Fruit fly (Drosophila melanogaster): ENCODE data around the gene Polr3D.

Gene Polr3D

dm6 chr3L:18077649-18078417, 31.5 kb downstream of the Polr3D start (continued):
- TF ChIP-seq bcd (GFP tag; optimal IDR thresholded peaks at IDR 0.05) (peak; percentile 10), CG14710 (tag; optimal IDR thresholded peaks at IDR 0.05) (peak; percentile 53), trem (tag; optimal IDR thresholded peaks at IDR 0.05) (no peak), CG8089 (GFP tag; optimal IDR thresholded peaks at IDR 0.05) (no peak), CG10654 (GFP tag; optimal IDR thresholded peaks at IDR 0.05) (no peak), dmrt11E (tag; optimal IDR thresholded peaks at IDR 0.05) (peak; percentile 15), crol (GFP tag; IDR thresholded peaks at IDR 0.05) (no peak; the same call in 1 of the 2 replicates), dpn (GFP tag; optimal IDR thresholded peaks at IDR 0.05) (no peak), sob (GFP tag; IDR thresholded peaks at IDR 0.05) (no peak), Sox100B (GFP tag; optimal IDR thresholded peaks at IDR 0.05) (peak; percentile 69), nmo (GFP tag; optimal IDR thresholded peaks at IDR 0.05) (peak; percentile 58), lmd (GFP tag; IDR thresholded peaks at IDR 0.05) (no peak; the same call in 1 of the 2 replicates), Hmx (GFP tag; optimal IDR thresholded peaks at IDR 0.05) (no peak), az2 (GFP tag; optimal IDR thresholded peaks at IDR 0.05) (peak; percentile 26), Doc2 (GFP tag; IDR thresholded peaks at IDR 0.05) (no peak), CG8388 (GFP tag; optimal IDR thresholded peaks at IDR 0.05) (peak; percentile 36), tap (tag; optimal IDR thresholded peaks at IDR 0.05) (peak; percentile 8), CG14014 (GFP tag; IDR thresholded peaks at IDR 0.05) (0 out of 2 replicates have a peak, but pooled peaks have one; percentile 6), CG15073 (GFP tag; optimal IDR thresholded peaks at IDR 0.05) (no peak), CG6175 (GFP tag; IDR thresholded peaks at IDR 0.05) (no peak), croc (GFP tag; conservative IDR thresholded peaks at IDR 0.05) (peak; percentile 38; the same call in 2 of the 3 replicates), tin (GFP tag; optimal IDR thresholded peaks at IDR 0.05) (peak; percentile 27), CG11696 (GFP tag; IDR thresholded peaks at IDR 0.05) (no peak), sna (GFP tag; IDR thresholded peaks at IDR 0.05; ENCODE audit: partially characterized antibody) (no peak), CG6813 (GFP tag; optimal IDR thresholded peaks at IDR 0.05) (peak; percentile 6), sisA (GFP tag; IDR thresholded peaks at IDR 0.05) (peak; percentile 11; the same call in 1 of the 2 replicates), Hr78 (GFP tag; optimal IDR thresholded peaks at IDR 0.05) (peak in 1 of 2 experiments; percentile 25), dmrt99B (tag; optimal IDR thresholded peaks at IDR 0.05) (no peak), vnd (GFP tag; IDR thresholded peaks at IDR 0.05; ENCODE audit: partially characterized antibody) (no peak), bowl (GFP tag; IDR thresholded peaks at IDR 0.05) (no peak), ewg (GFP tag; optimal IDR thresholded peaks at IDR 0.05) (peak; percentile 24), nau (GFP tag; optimal IDR thresholded peaks at IDR 0.05) (no peak), CG12659 (GFP tag; optimal IDR thresholded peaks at IDR 0.05) (peak; percentile 19), CG12104 (GFP tag; optimal IDR thresholded peaks at IDR 0.05) (no peak), CG11504 (tag; optimal IDR thresholded peaks at IDR 0.05) (no peak), CG11560 (tag; IDR thresholded peaks at IDR 0.05) (no peak), ATbp (GFP tag; optimal IDR thresholded peaks at IDR 0.05) (peak; percentile 50), ERR (GFP tag; optimal IDR thresholded peaks at IDR 0.05) (no peak), CG1529 (GFP tag; optimal IDR thresholded peaks at IDR 0.05) (no peak), dati (GFP tag; IDR thresholded peaks at IDR 0.05) (no peak), ind (GFP tag; optimal IDR thresholded peaks at IDR 0.05) (peak; percentile 2), Abd-B (GFP tag; optimal IDR thresholded peaks at IDR 0.05) (peak; percentile 1), CG11695 (GFP tag; IDR thresholded peaks at IDR 0.05) (peak; percentile 65; the same call in 2 of the 3 replicates), CG10267 (tag; optimal IDR thresholded peaks at IDR 0.05) (peak; percentile 38), bsh (GFP tag; optimal IDR thresholded peaks at IDR 0.05) (peak in 1 of 2 experiments; percentile 97), D19A (tag; optimal IDR thresholded peaks at IDR 0.05) (peak; percentile 92), CG10274 (GFP tag; optimal IDR thresholded peaks at IDR 0.05) (no peak), D (optimal IDR thresholded peaks at IDR 0.05) (no peak), D (GFP tag; optimal IDR thresholded peaks at IDR 0.05) (peak; percentile 36)
